Worm (Caenorhabditis elegans): Measurements from ENCODE around the gene str-244.

DNA sequence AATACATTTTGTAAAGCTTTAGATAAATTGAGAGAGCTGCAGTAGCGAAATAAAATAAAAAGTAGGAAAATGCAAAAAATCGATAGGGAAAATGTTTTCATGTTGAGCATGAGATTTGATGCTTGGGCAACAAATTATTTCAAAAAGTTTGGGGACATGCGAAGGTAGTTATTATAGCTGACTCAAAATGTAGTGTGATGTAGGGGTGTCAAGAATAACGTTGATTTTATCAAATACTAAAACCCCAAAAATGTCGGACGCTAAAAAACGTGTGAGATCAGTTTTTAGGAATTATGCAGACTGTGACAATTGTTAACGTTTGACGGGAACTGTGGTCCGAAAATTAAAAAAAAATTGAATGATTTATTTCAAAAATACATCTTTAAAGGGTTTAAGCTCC is 37.6 kb downstream of the str-244 start, which contains the start of gene irld-12:
- TF ChIP-seq let-526 (GFP tag; IDR thresholded peaks at IDR 0.05) (no peak), nfya-1 (tag; optimal IDR thresholded peaks at IDR 0.05; ENCODE audit: borderline replicate concordance, insufficient read depth) (no peak), snpc-4 (GFP tag; optimal IDR thresholded peaks at IDR 0.05) (no peak), snpc-4 (tag; optimal IDR thresholded peaks at IDR 0.05) (no peak), atf-7 (tag; optimal IDR thresholded peaks at IDR 0.05) (no peak), hmg-1.2 (GFP tag; IDR thresholded peaks at IDR 0.05) (no peak), somi-1 (GFP tag; optimal IDR thresholded peaks at IDR 0.05) (no peak)
